Worm (Caenorhabditis elegans) whole organism, L4 larva: ENCODE results near the gene C39B10.1.

Experiments used
- D1046.2 ChIP-seq: fragments of 200-800 bp; sonication (Bioruptor generic); IDR thresholded peaks from 2 replicates; pipeline ENCODE4 v1.3.6; 2022; ENCODE audit warnings: missing genetic modification characterization, missing compliant biosample characterization
- R02D3.7 ChIP-seq: fragments of 150-350 bp; sonication (generic microtip); optimal IDR thresholded peaks from 3 replicates; lab custom pipeline; 2014; ENCODE audit warnings: missing biosample characterization, missing genetic modification characterization
- ZK546.5 ChIP-seq, 2 experiments: sonication (generic microtip); optimal IDR thresholded peaks; 2 replicates each; lab custom pipeline; 2017; ENCODE audit warnings: missing biosample characterization in 2 of 2, missing genetic modification characterization in 2 of 2
- aha-1 ChIP-seq: fragments of 150-350 bp; peaks from one replicate; lab custom pipeline; 2014; ENCODE audit warnings: missing biosample characterization, missing genetic modification characterization
- attf-4 ChIP-seq: sonication (generic microtip); optimal IDR thresholded peaks from 3 replicates; lab custom pipeline; 2017; ENCODE audit warnings: missing biosample characterization, missing genetic modification characterization
- ceh-28 ChIP-seq: fragments of 150-350 bp; optimal IDR thresholded peaks from 2 replicates; lab custom pipeline; 2014; ENCODE audit warnings: missing biosample characterization, missing genetic modification reagents, missing genetic modification characterization
- ces-1 ChIP-seq: fragments of 150-350 bp; sonication (generic microtip); optimal IDR thresholded peaks from 4 replicates; lab custom pipeline; 2014; ENCODE audit warnings: missing biosample characterization, missing genetic modification reagents, missing genetic modification characterization
- daf-12 ChIP-seq: fragments of 150-350 bp; optimal IDR thresholded peaks from 2 replicates; lab custom pipeline; 2014; ENCODE audit warnings: missing biosample characterization, missing genetic modification reagents, missing genetic modification characterization
- daf-16 ChIP-seq, 3 experiments: sonication (generic microtip); optimal IDR thresholded peaks; 2 replicates each; lab custom pipeline; 2016 to 2017; ENCODE audit warnings: missing genetic modification characterization in 3 of 3, missing genetic modification reagents in 3 of 3, mild to moderate bottlenecking in 2 of 3, missing compliant biosample characterization in 2 of 3, missing biosample characterization in 1 of 3, moderate library complexity in 1 of 3
- dmd-6 ChIP-seq: fragments of 200-800 bp; sonication (Bioruptor generic); IDR thresholded peaks from 2 replicates; pipeline ENCODE4 v1.3.6; 2022; ENCODE audit warnings: missing genetic modification reagents, missing genetic modification characterization, missing compliant biosample characterization
- dmd-9 ChIP-seq: fragments of 200-800 bp; sonication (Bioruptor generic); IDR thresholded peaks from 2 replicates; pipeline ENCODE4 v1.3.6; 2022; ENCODE audit warnings: missing genetic modification reagents, missing genetic modification characterization, missing compliant biosample characterization
- dve-1 ChIP-seq: sonication (generic microtip); optimal IDR thresholded peaks from 2 replicates; lab custom pipeline; 2017; ENCODE audit warnings: antibody characterized with exemption, mild to moderate bottlenecking, missing genetic modification characterization, missing compliant biosample characterization; ENCODE audit not compliant: insufficient read depth
- fos-1 ChIP-seq: fragments of 150-350 bp; optimal IDR thresholded peaks from 2 replicates; lab custom pipeline; 2014; ENCODE audit warnings: missing biosample characterization, missing genetic modification characterization
- gei-8 ChIP-seq: fragments of 200-800 bp; sonication (Bioruptor generic); optimal IDR thresholded peaks from 2 replicates; lab custom pipeline; 2018; ENCODE audit warnings: mild to moderate bottlenecking, missing genetic modification characterization, missing compliant biosample characterization
- hlh-11 ChIP-seq: fragments of 200-800 bp; sonication (Bioruptor generic); optimal IDR thresholded peaks from 2 replicates; lab custom pipeline; 2018; ENCODE audit warnings: mild to moderate bottlenecking, missing genetic modification characterization, missing compliant biosample characterization
- lim-7 ChIP-seq: fragments of 200-800 bp; sonication (Bioruptor generic); IDR thresholded peaks from 2 replicates; pipeline ENCODE4 v1.3.6; 2022; ENCODE audit warnings: missing genetic modification characterization, missing compliant biosample characterization
- lin-1 ChIP-seq: fragments of 200-800 bp; sonication (Bioruptor generic); IDR thresholded peaks from 2 replicates; pipeline ENCODE4 v1.3.6; 2022; ENCODE audit warnings: missing genetic modification reagents, missing genetic modification characterization, missing compliant biosample characterization
- lin-15B ChIP-seq: fragments of 150-350 bp; sonication (generic microtip); optimal IDR thresholded peaks from 3 replicates; lab custom pipeline; 2014; ENCODE audit warnings: missing biosample characterization, missing genetic modification characterization
- lir-3 ChIP-seq: sonication (generic microtip); optimal IDR thresholded peaks from 2 replicates; lab custom pipeline; 2016; ENCODE audit warnings: mild to moderate bottlenecking, missing genetic modification characterization, missing compliant biosample characterization
- lsy-2 ChIP-seq, 2 experiments: fragments of 150-350 bp in 1 of 2; sonication (generic microtip) in 1 of 2; optimal IDR thresholded peaks; 2 replicates each; lab custom pipeline; 2014 to 2017; ENCODE audit warnings: missing biosample characterization in 2 of 2, missing genetic modification characterization in 2 of 2
- madf-5 ChIP-seq, 2 experiments: fragments of 200-800 bp; sonication (Bioruptor generic); IDR thresholded peaks; 2 replicates each; pipeline ENCODE4 v1.3.6; 2022; ENCODE audit warnings: missing compliant biosample characterization in 2 of 2, missing genetic modification characterization in 2 of 2
- mep-1 ChIP-seq: fragments of 150-350 bp; sonication (generic microtip); optimal IDR thresholded peaks from 3 replicates; lab custom pipeline; 2014; ENCODE audit warnings: missing biosample characterization, missing genetic modification characterization
- mxl-3 ChIP-seq: fragments of 200-800 bp; sonication (Bioruptor generic); optimal IDR thresholded peaks from 2 replicates; lab custom pipeline; 2018; ENCODE audit warnings: mild to moderate bottlenecking, missing genetic modification characterization, missing compliant biosample characterization
- nhr-102 ChIP-seq: sonication (generic microtip); optimal IDR thresholded peaks from 2 replicates; lab custom pipeline; 2016; ENCODE audit warnings: mild to moderate bottlenecking, missing genetic modification characterization, moderate library complexity, missing compliant biosample characterization
- nhr-11 ChIP-seq: fragments of 150-350 bp; optimal IDR thresholded peaks from 2 replicates; lab custom pipeline; 2014; ENCODE audit warnings: missing biosample characterization, missing genetic modification characterization
- nhr-237 ChIP-seq: sonication (generic microtip); optimal IDR thresholded peaks from 2 replicates; lab custom pipeline; 2017; ENCODE audit warnings: missing biosample characterization, missing genetic modification characterization
- nhr-28 ChIP-seq: fragments of 150-350 bp; optimal IDR thresholded peaks from 2 replicates; lab custom pipeline; 2014; ENCODE audit warnings: missing biosample characterization, missing genetic modification characterization
- nhr-41 ChIP-seq: fragments of 200-800 bp; sonication (Bioruptor generic); IDR thresholded peaks from 2 replicates; pipeline ENCODE4 v1.3.6; 2022; ENCODE audit warnings: missing genetic modification reagents, missing genetic modification characterization, missing compliant biosample characterization
- nhr-48 ChIP-seq: sonication (generic microtip); optimal IDR thresholded peaks from 2 replicates; lab custom pipeline; 2016; ENCODE audit warnings: mild to moderate bottlenecking, missing genetic modification characterization, missing compliant biosample characterization
- nhr-76 ChIP-seq: fragments of 150-350 bp; optimal IDR thresholded peaks from 2 replicates; lab custom pipeline; 2014; ENCODE audit warnings: missing biosample characterization, missing genetic modification characterization
- nhr-77 ChIP-seq: fragments of 150-350 bp; optimal IDR thresholded peaks from 2 replicates; lab custom pipeline; 2014; ENCODE audit warnings: missing biosample characterization, missing genetic modification characterization
- php-3 ChIP-seq: fragments of 200-800 bp; sonication (Bioruptor generic); IDR thresholded peaks from 2 replicates; pipeline ENCODE4 v1.3.6; 2022; ENCODE audit warnings: missing genetic modification reagents, missing genetic modification characterization, missing compliant biosample characterization
- pqm-1 ChIP-seq: sonication (generic microtip); optimal IDR thresholded peaks from 2 replicates; lab custom pipeline; 2017; ENCODE audit warnings: missing biosample characterization, missing genetic modification characterization
- saeg-2 ChIP-seq: fragments of 200-800 bp; sonication (Bioruptor generic); IDR thresholded peaks from 2 replicates; pipeline ENCODE4 v1.3.6; 2022; ENCODE audit warnings: missing genetic modification reagents, missing genetic modification characterization, missing compliant biosample characterization
- snpc-4 ChIP-seq: fragments of 150-350 bp; optimal IDR thresholded peaks from 2 replicates; lab custom pipeline; 2014; ENCODE audit warnings: missing biosample characterization, missing genetic modification characterization
- spr-1 ChIP-seq: sonication (generic microtip); optimal IDR thresholded peaks from 2 replicates; lab custom pipeline; 2016; ENCODE audit warnings: mild to moderate bottlenecking, missing genetic modification characterization, missing compliant biosample characterization
- tag-97 ChIP-seq: fragments of 200-800 bp; sonication (Bioruptor generic); IDR thresholded peaks from 2 replicates; pipeline ENCODE4 v1.3.6; 2022; ENCODE audit warnings: missing genetic modification characterization, missing compliant biosample characterization
- tra-1 ChIP-seq: fragments of 200-800 bp; sonication (Bioruptor generic); IDR thresholded peaks from 2 replicates; pipeline ENCODE4 v1.3.6; 2022; ENCODE audit warnings: missing genetic modification reagents, missing genetic modification characterization, missing compliant biosample characterization
- unc-62 ChIP-seq, 3 experiments: fragments of 150-350 bp in 1 of 3; sonication (generic microtip); optimal IDR thresholded peaks in 2 of 3; peaks in 1 of 3; 1 replicate in 1 of 3; 2 replicates in 2 of 3; lab custom pipeline; 2014 to 2017; ENCODE audit warnings: missing biosample characterization in 3 of 3, missing genetic modification characterization in 3 of 3, missing genetic modification reagents in 3 of 3, missing genotype in 1 of 3
- zag-1 ChIP-seq: fragments of 150-350 bp; optimal IDR thresholded peaks from 2 replicates; lab custom pipeline; 2014; ENCODE audit warnings: missing biosample characterization, missing genetic modification characterization
- zip-11 ChIP-seq: fragments of 200-800 bp; sonication (Bioruptor generic); IDR thresholded peaks from 2 replicates; pipeline ENCODE4 v1.3.6; 2022; ENCODE audit warnings: missing genetic modification characterization, missing compliant biosample characterization

Gene C39B10.1

ce11 chrX:10479108-10479738 is 15.8 kb upstream of the C39B10.1 start (continued):
- TF ChIP-seq nhr-11 (tag; lab: Kevin White, UChicago) (no peak), spr-1 (tag; lab: Kevin White, UChicago) (no peak), dve-1 (tag; lab: Kevin White, UChicago) (peak; percentile 38), aha-1 (peak; percentile 58), nhr-48 (peak; percentile 32), attf-4 (tag; lab: Kevin White, UChicago) (no peak), lir-3 (no peak), nhr-28 (tag; lab: Kevin White, UChicago) (peak; percentile 66), madf-5 (GFP tag; IDR thresholded peaks at IDR 0.05; lab: Robert Waterston, UW) (no peak), mxl-3 (GFP tag; lab: Kevin White, UChicago) (no peak), R02D3.7 (tag; lab: Kevin White, UChicago) (no peak), ZK546.5 (tag; optimal IDR thresholded peaks at IDR 0.05; lab: Kevin White, UChicago) (no peak), fos-1 (tag; lab: Kevin White, UChicago) (no peak), lsy-2 (tag; optimal IDR thresholded peaks at IDR 0.05; lab: Kevin White, UChicago) (no peak), ceh-28 (tag; lab: Kevin White, UChicago) (no peak), mep-1 (tag; lab: Kevin White, UChicago) (peak; percentile 3), daf-12 (tag; lab: Kevin White, UChicago) (no peak), hlh-11 (tag; lab: Kevin White, UChicago) (peak; percentile 69), tag-97 (GFP tag; lab: Robert Waterston, UW) (no peak), snpc-4 (tag; lab: Kevin White, UChicago) (no peak), ces-1 (GFP tag; lab: Kevin White, UChicago) (no peak), saeg-2 (GFP tag; lab: Robert Waterston, UW) (no peak), nhr-237 (tag; lab: Kevin White, UChicago) (no peak), zip-11 (no peak), zag-1 (tag; lab: Kevin White, UChicago) (no peak), tra-1 (GFP tag; lab: Robert Waterston, UW) (peak; percentile 72; the same call in 1 of the 2 replicates), unc-62 (GFP tag; optimal IDR thresholded peaks at IDR 0.05 in 1 of 2; lab: Kevin White, UChicago) (no peak), unc-62 (tag; optimal IDR thresholded peaks at IDR 0.05; lab: Kevin White, UChicago) (no peak), nhr-77 (tag; lab: Kevin White, UChicago) (no peak), lim-7 (GFP tag; lab: Robert Waterston, UW) (no peak), lin-15B (no peak), D1046.2 (GFP tag; lab: Robert Waterston, UW) (no peak), dmd-9 (no peak)

ce11 chrX:10477172-10477985 is 13.9 kb upstream of the C39B10.1 start:
- TF ChIP-seq unc-62 (GFP tag; optimal IDR thresholded peaks at IDR 0.05 in 1 of 2; lab: Kevin White, UChicago) (peak in 1 of 2 experiments; percentile 98), unc-62 (tag; optimal IDR thresholded peaks at IDR 0.05; lab: Kevin White, UChicago) (no peak), nhr-48 (peak; percentile 33), dmd-6 (GFP tag; lab: Robert Waterston, UW) (peak; percentile 57), nhr-41 (GFP tag; lab: Robert Waterston, UW) (no peak), daf-16 (GFP tag; optimal IDR thresholded peaks at IDR 0.05; lab: Kevin White, UChicago) (peak in 1 of 2 experiments; percentile 85), daf-16 (tag; optimal IDR thresholded peaks at IDR 0.05; lab: Kevin White, UChicago) (peak; percentile 98), lin-1 (GFP tag; lab: Robert Waterston, UW) (peak; percentile 56; the same call in 1 of the 2 replicates), dve-1 (tag; lab: Kevin White, UChicago) (peak; percentile 83), hlh-11 (tag; lab: Kevin White, UChicago) (peak; percentile 79), php-3 (GFP tag; lab: Robert Waterston, UW) (peak; percentile 61), nhr-76 (no peak), nhr-77 (tag; lab: Kevin White, UChicago) (peak; percentile 27), pqm-1 (peak; percentile 96), nhr-28 (tag; lab: Kevin White, UChicago) (peak; percentile 84), gei-8 (no peak), madf-5 (GFP tag; IDR thresholded peaks at IDR 0.05; lab: Robert Waterston, UW) (no peak), lsy-2 (tag; optimal IDR thresholded peaks at IDR 0.05; lab: Kevin White, UChicago) (peak in 1 of 2 experiments; percentile 19), mep-1 (tag; lab: Kevin White, UChicago) (peak; percentile 29), nhr-102 (peak; percentile 46)
- TF ChIP-seq, all 104 proteins: peak for 14
